Worm (Caenorhabditis elegans): ENCODE data around the gene efr-3.

Gene efr-3

DNA sequence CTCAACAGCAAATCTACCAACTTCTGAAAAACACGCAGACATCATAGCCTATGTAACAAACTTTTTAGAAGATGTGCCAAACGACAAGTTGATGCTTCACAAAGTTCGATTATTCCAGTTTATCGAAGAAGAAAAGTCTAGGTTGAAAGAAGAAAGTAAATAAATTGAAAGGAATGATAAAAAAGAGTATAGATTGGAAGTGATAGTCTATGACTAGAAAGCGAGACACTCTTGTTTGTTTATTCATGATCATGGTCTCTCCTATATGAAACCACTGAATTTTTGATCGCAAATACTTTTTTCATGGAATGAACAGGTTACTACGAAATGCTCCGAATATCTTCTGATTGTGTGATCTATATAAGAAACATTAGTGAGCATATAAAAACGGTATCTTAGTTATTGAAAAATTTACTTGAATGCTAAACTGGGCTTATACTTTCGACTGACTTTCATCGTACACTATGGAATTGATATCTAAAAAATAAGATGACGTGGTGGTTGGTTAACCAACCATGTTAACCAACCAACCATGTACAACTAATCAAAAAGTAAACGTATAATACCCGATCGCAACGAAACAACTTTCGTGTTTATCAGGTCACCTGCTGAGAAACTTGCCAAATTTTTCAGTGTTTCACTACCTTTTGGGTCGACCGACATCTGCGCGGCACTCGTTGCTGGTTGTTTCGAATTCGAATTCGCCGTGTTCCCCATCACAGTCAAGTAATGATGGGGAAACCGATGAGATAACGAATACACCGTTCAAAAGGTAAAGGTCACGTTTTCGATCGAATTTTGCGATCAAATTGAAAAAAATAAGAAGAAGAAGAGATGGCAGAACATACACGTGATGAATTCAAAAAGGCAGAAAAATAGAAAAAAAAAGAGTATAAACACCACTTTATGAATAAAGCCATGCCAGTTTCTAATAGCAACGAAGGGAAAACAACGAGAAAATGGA lies 24.5 kb upstream of the efr-3 start, which contains the start of gene C32D5.8:
TSS of gene C32D5.8 (minus strand) at position 770 of the 964 bp plus-strand sequence.
- TF ChIP-seq ceh-24 (tag; optimal IDR thresholded peaks at IDR 0.05) (no peak), sox-2 (GFP tag; IDR thresholded peaks at IDR 0.05) (no peak), zip-5 (tag; optimal IDR thresholded peaks at IDR 0.05) (no peak), C38D4.7 (GFP tag; optimal IDR thresholded peaks at IDR 0.05) (no peak), ceh-9 (tag; optimal IDR thresholded peaks at IDR 0.05) (no peak), odd-2 (tag; optimal IDR thresholded peaks at IDR 0.05) (no peak), sdc-2 (tag; optimal IDR thresholded peaks at IDR 0.05) (no peak), pha-4 (tag; optimal IDR thresholded peaks at IDR 0.05) (no peak), fkh-6 (tag; optimal IDR thresholded peaks at IDR 0.05) (no peak), ceh-14 (tag; optimal IDR thresholded peaks at IDR 0.05) (no peak), pros-1 (tag; optimal IDR thresholded peaks at IDR 0.05) (no peak), nhr-11 (tag; optimal IDR thresholded peaks at IDR 0.05) (no peak), elt-4 (tag; optimal IDR thresholded peaks at IDR 0.05) (no peak), hlh-15 (tag; optimal IDR thresholded peaks at IDR 0.05) (no peak), unc-3 (GFP tag; conservative IDR thresholded peaks at IDR 0.05) (no peak), unc-3 (tag; optimal IDR thresholded peaks at IDR 0.05) (no peak), ceh-31 (tag; optimal IDR thresholded peaks at IDR 0.05) (no peak), fkh-10 (GFP tag; optimal IDR thresholded peaks at IDR 0.05) (no peak), ahr-1 (tag; optimal IDR thresholded peaks at IDR 0.05) (no peak), hlh-6 (tag; optimal IDR thresholded peaks at IDR 0.05) (no peak), ceh-30 (tag; optimal IDR thresholded peaks at IDR 0.05) (no peak)

DNA sequence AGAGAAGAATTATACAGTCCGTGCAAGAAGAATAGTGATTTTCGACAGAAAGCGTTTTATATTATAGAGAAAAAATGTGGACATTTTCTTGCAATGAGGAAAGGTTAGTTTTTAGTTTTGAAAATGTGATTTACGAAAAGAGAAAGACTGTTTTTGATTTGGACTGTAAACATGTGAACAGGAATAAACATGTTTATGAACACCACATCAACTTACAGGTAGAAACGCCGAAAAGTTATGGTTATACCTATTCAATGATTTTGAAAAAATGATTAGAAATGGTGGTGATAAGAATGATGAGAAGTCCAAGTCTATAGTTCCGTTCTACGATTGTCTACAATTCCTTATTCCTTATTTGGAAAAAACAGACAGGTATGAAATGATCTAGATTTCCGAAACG lies 23.6 kb upstream of the efr-3 start:
- no peak for TF ChIP-seq hlh-30 (tag; optimal IDR thresholded peaks at IDR 0.05; ENCODE audit: insufficient read depth)
- no peak for TF ChIP-seq sox-2 (GFP tag; IDR thresholded peaks at IDR 0.05)
- no peak for TF ChIP-seq dve-1 (tag; optimal IDR thresholded peaks at IDR 0.05)
- TF ChIP-seq hlh-6 (tag; optimal IDR thresholded peaks at IDR 0.05) = no peak
- TF ChIP-seq ceh-34 (tag; optimal IDR thresholded peaks at IDR 0.05) = no peak
- TF ChIP-seq Y22D7AL.16 (tag; optimal IDR thresholded peaks at IDR 0.05) = no peak
- TF ChIP-seq unc-3 (GFP tag; conservative IDR thresholded peaks at IDR 0.05) = no peak
- no peak for TF ChIP-seq unc-3 (tag; optimal IDR thresholded peaks at IDR 0.05)
- TF ChIP-seq pros-1 (tag; optimal IDR thresholded peaks at IDR 0.05) = no peak

DNA sequence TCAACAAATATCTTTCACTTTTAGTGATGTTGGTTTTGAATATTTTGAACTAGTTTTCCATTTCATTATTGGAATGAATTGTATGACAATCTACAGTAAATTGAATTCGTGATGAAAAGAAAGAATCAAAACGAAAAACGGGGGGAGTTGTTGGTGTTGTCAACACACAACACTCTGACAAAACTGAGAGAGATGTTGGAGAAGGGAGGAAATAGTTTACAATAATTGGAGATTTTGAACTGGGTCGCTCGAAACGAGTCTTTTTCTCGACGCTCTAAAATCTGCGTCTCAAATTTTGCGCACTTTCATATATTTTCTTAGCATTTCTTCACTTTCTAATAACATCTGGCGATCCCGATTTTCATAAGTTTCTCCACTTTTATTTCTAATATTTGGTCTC lies 22.9 kb upstream of the efr-3 start, which contains the start of gene txt-18:
TSS of gene txt-18 (plus strand) at position 180 of the 400 bp plus-strand sequence.
- TF ChIP-seq T23F11.4 (GFP tag; optimal IDR thresholded peaks at IDR 0.05) = no peak
- TF ChIP-seq che-1 (tag; optimal IDR thresholded peaks at IDR 0.05) = no peak
- TF ChIP-seq hlh-30 (tag; optimal IDR thresholded peaks at IDR 0.05; ENCODE audit: insufficient read depth) = no peak
- no peak for TF ChIP-seq pat-9 (tag; optimal IDR thresholded peaks at IDR 0.05)
- no peak for TF ChIP-seq fkh-6 (tag; optimal IDR thresholded peaks at IDR 0.05)
- TF ChIP-seq unc-42 (tag; optimal IDR thresholded peaks at IDR 0.05) = no peak
- no peak for TF ChIP-seq hlh-15 (tag; optimal IDR thresholded peaks at IDR 0.05)
- TF ChIP-seq ztf-16 (tag; optimal IDR thresholded peaks at IDR 0.05) = no peak
- no peak for TF ChIP-seq tbx-7 (tag; optimal IDR thresholded peaks at IDR 0.05)

DNA sequence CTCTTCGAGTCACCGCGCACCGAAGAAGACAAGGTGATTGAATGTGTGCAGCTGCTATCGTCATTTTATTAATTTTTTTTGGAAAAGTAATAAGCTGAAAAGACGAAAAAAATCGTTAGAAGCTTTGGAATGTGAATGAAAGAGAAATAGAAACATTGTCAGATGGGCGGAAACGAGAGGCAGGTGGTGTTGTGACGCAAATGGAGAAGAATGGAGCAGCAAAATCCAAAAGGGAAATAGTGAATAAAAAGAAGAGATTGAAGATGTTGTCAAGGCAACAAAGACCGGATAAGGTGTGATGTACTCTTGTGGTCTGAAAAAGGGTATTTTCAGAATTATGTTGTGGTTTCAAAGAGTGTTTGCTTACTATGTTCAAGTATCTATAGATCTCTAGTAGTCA lies 21.5 kb upstream of the efr-3 start:
- no peak for TF ChIP-seq pros-1 (tag; optimal IDR thresholded peaks at IDR 0.05)
- TF ChIP-seq rnt-1 (tag; optimal IDR thresholded peaks at IDR 0.05) = no peak
- TF ChIP-seq mec-3 (tag; optimal IDR thresholded peaks at IDR 0.05; ENCODE audit: borderline replicate concordance) = no peak
- TF ChIP-seq ztf-16 (tag; optimal IDR thresholded peaks at IDR 0.05) = no peak
- TF ChIP-seq ceh-24 (tag; optimal IDR thresholded peaks at IDR 0.05) = no peak
- no peak for TF ChIP-seq tbx-7 (tag; optimal IDR thresholded peaks at IDR 0.05)
- no peak for TF ChIP-seq pag-3 (tag; optimal IDR thresholded peaks at IDR 0.05; ENCODE audit: borderline replicate concordance)
- no peak for TF ChIP-seq fax-1 (tag; optimal IDR thresholded peaks at IDR 0.05)
- no peak for TF ChIP-seq unc-3 (GFP tag; conservative IDR thresholded peaks at IDR 0.05)
- TF ChIP-seq unc-3 (tag; optimal IDR thresholded peaks at IDR 0.05) = no peak
- TF ChIP-seq unc-42 (tag; optimal IDR thresholded peaks at IDR 0.05) = no peak
- TF ChIP-seq nhr-11 (tag; optimal IDR thresholded peaks at IDR 0.05) = no peak
- no peak for TF ChIP-seq eyg-1 (tag; optimal IDR thresholded peaks at IDR 0.05)
- no peak for TF ChIP-seq ets-4 (tag; optimal IDR thresholded peaks at IDR 0.05)
- no peak for TF ChIP-seq K02D7.2 (tag; optimal IDR thresholded peaks at IDR 0.05)
- TF ChIP-seq npax-4 (tag; optimal IDR thresholded peaks at IDR 0.05) = no peak
- no peak for TF ChIP-seq nhr-232 (tag; optimal IDR thresholded peaks at IDR 0.05)
